Fruit fly (Drosophila melanogaster): ENCODE measurements around the gene Sodh1.

The Sodh1 gene

DNA sequence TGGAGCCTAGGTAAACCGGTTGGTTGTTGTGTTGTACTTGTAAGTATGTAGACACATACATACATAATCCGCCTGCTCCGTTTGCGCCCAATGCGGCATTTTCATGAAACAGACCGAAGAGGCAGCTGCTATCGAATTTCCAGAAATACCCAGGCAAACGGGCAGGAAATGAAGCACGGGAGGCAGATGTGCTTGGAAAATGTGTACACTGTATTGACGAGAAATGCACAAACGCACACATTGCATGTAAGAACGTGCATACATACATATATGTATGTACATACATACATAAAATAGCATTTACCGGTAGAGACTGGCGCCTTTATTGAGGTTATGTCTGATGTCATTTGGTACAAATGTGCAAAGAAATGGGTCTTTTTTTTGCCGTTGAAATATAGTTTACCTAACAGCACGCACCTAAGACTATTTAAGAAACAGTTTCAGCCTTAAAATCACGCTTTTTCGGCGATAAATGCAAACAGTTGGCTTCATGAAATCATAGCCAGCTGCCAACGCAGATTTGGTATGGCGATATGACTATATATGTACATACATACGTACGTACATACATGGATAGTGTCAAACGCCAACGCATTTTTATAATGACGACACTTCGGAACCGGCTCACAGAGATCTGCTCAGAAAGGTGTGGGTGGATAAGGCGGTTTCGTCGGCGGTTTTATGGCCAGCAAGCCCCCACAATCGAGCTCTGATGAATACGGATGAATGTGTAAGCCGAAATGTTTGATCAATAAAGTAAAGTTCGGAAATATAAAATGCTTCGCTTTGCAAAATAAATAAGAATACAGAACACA lies 37.6 kb downstream of the Sodh1 start:
- TF ChIP-seq CG6792 (GFP tag; optimal IDR thresholded peaks at IDR 0.05) (no peak), acj6 (GFP tag; optimal IDR thresholded peaks at IDR 0.05) (no peak), vri (GFP tag; optimal IDR thresholded peaks at IDR 0.05) (no peak), CG8119 (GFP tag; IDR thresholded peaks at IDR 0.05) (no peak), Smox (GFP tag; optimal IDR thresholded peaks at IDR 0.05) (no peak), CG11902 (GFP tag; optimal IDR thresholded peaks at IDR 0.05) (no peak), cyc (GFP tag; optimal IDR thresholded peaks at IDR 0.05) (no peak), Ets96B (tag; optimal IDR thresholded peaks at IDR 0.05) (no peak), Gug (GFP tag; IDR thresholded peaks at IDR 0.05) (no peak), CG6808 (GFP tag; optimal IDR thresholded peaks at IDR 0.05) (peak; percentile 35), Sox102F (GFP tag; optimal IDR thresholded peaks at IDR 0.05) (no peak), dsx (GFP tag; optimal IDR thresholded peaks at IDR 0.05; ENCODE audit: poor library complexity, severe bottlenecking) (peak; percentile 32), CG8632 (GFP tag; optimal IDR thresholded peaks at IDR 0.05) (no peak), Eip75B (GFP tag; optimal IDR thresholded peaks at IDR 0.05) (no peak), eg (GFP tag; IDR thresholded peaks at IDR 0.05) (no peak), CG34406 (GFP tag; optimal IDR thresholded peaks at IDR 0.05) (no peak), Sox15 (GFP tag; optimal IDR thresholded peaks at IDR 0.05) (no peak), CG16779 (tag; optimal IDR thresholded peaks at IDR 0.05) (no peak), salr (GFP tag; optimal IDR thresholded peaks at IDR 0.05) (no peak), CG7368 (GFP tag; optimal IDR thresholded peaks at IDR 0.05) (no peak), Blimp-1 (GFP tag; optimal IDR thresholded peaks at IDR 0.05) (no peak), CG6276 (GFP tag; optimal IDR thresholded peaks at IDR 0.05) (no peak), Eip78C (GFP tag) (peak; percentile 42), fd85E (GFP tag; optimal IDR thresholded peaks at IDR 0.05) (no peak), OdsH (GFP tag; optimal IDR thresholded peaks at IDR 0.05) (no peak), achi (GFP tag; optimal IDR thresholded peaks at IDR 0.05) (peak; percentile 2), Hr38 (GFP tag; optimal IDR thresholded peaks at IDR 0.05) (no peak), CG4318 (GFP tag; optimal IDR thresholded peaks at IDR 0.05) (no peak), Hr4 (GFP tag; optimal IDR thresholded peaks at IDR 0.05) (no peak), Met (GFP tag; optimal IDR thresholded peaks at IDR 0.05) (peak; percentile 12), Eip93F (GFP tag; optimal IDR thresholded peaks at IDR 0.05) (no peak), dac (GFP tag; optimal IDR thresholded peaks at IDR 0.05) (no peak), CG1621 (tag; optimal IDR thresholded peaks at IDR 0.05) (no peak), CG3919 (GFP tag; optimal IDR thresholded peaks at IDR 0.05) (no peak), CG6163 (GFP tag; IDR thresholded peaks at IDR 0.05) (no peak), spab (GFP tag; optimal IDR thresholded peaks at IDR 0.05) (no peak), lz (GFP tag; optimal IDR thresholded peaks at IDR 0.05) (no peak), CG11762 (GFP tag; optimal IDR thresholded peaks at IDR 0.05; ENCODE audit: insufficient read depth) (no peak), CG15336 (GFP tag; IDR thresholded peaks at IDR 0.05) (no peak), Ets21C (GFP tag; optimal IDR thresholded peaks at IDR 0.05) (no peak), fd59A (GFP tag; optimal IDR thresholded peaks at IDR 0.05) (no peak), Sox14 (GFP tag; optimal IDR thresholded peaks at IDR 0.05) (no peak), CG10669 (GFP tag; optimal IDR thresholded peaks at IDR 0.05) (no peak), CG32006 (GFP tag; optimal IDR thresholded peaks at IDR 0.05) (no peak), Lpt (GFP tag; optimal IDR thresholded peaks at IDR 0.05) (peak; percentile 67), CG9139 (GFP tag; optimal IDR thresholded peaks at IDR 0.05) (no peak), Hr39 (GFP tag; optimal IDR thresholded peaks at IDR 0.05) (no peak), pdm3 (GFP tag; optimal IDR thresholded peaks at IDR 0.05) (no peak), CG11294 (GFP tag; IDR thresholded peaks at IDR 0.05) (no peak), topi (GFP tag; optimal IDR thresholded peaks at IDR 0.05) (no peak), ss (GFP tag; optimal IDR thresholded peaks at IDR 0.05) (peak in 1 of 2 experiments; percentile 13)
